Fruit fly (Drosophila melanogaster): ENCODE data around the gene Recs1.
A peak's percentile ranks its signal among the peaks of the same experiment; 100 is the strongest.

The Recs1 gene

DNA sequence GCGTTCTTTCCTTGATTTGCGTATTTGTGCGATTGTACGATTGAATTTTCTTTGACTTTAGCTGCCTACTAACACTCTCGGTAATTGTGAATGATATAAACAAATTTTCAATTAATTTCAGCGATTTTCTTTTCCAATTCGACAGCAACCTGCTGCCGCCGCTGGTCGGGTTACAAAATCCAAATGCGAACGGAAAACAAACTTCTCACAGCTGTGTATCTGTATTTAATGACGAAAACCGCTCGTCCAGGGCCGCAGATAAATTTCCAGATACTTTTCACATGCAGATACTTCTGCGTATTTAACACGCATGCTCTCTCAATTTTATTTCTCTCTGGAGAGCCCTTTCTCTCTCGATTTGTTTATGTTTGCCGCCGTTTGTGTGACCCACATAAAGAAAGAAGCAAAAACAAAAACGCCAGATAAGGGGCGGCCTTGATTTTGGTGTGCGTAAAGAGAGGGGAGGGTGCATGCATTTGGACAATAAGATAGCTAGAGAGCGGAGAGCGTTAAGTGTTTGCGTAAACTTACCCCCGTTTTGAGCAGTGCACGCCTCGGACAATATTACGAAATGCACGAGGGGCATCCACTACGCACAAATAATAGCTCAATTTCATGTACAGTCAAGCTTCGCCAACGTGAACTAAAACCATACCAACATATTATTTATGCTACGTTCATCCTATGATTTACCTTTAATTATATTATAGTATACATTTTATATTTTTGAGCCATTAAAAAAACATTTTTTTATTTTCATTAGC lies 45.3 kb downstream of the Recs1 start, which contains the start of gene CG12402 (continued):
- TF ChIP-seq tna (GFP tag; IDR thresholded peaks at IDR 0.05; ENCODE audit: partially characterized antibody), result peak; percentile 17; the same call in 1 of the 2 replicates
- peak; percentile 84 for TF ChIP-seq CG2199 (GFP tag; IDR thresholded peaks at IDR 0.05)
- no peak for TF ChIP-seq nerfin-2 (GFP tag; IDR thresholded peaks at IDR 0.05; ENCODE audit: partially characterized antibody)
- TF ChIP-seq CG4360 (GFP tag; IDR thresholded peaks at IDR 0.05), result peak; percentile 67
- peak; percentile 76 for TF ChIP-seq ro (GFP tag; IDR thresholded peaks at IDR 0.05)
- peak; percentile 100 for TF ChIP-seq chinmo (GFP tag; IDR thresholded peaks at IDR 0.05; ENCODE audit: partially characterized antibody)
- peak; percentile 47 for TF ChIP-seq ERR (GFP tag; optimal IDR thresholded peaks at IDR 0.05)
- TF ChIP-seq ac (GFP tag; optimal IDR thresholded peaks at IDR 0.05), result peak; percentile 8
- TF ChIP-seq rib (GFP tag; IDR thresholded peaks at IDR 0.05), result peak; percentile 85; the same call in 1 of the 2 replicates
- TF ChIP-seq Hr3 (GFP tag; optimal IDR thresholded peaks at IDR 0.05), result peak; percentile 91
- peak; percentile 16 for TF ChIP-seq vfl (GFP tag; optimal IDR thresholded peaks at IDR 0.05)
- peak; percentile 72 for TF ChIP-seq sr (GFP tag; IDR thresholded peaks at IDR 0.05)
- TF ChIP-seq Xbp1 (GFP tag; optimal IDR thresholded peaks at IDR 0.05), result peak; percentile 85
- peak; percentile 90 for TF ChIP-seq wek (GFP tag; optimal IDR thresholded peaks at IDR 0.05)
- TF ChIP-seq abd-A (tag; optimal IDR thresholded peaks at IDR 0.05), result peak; percentile 98
- peak; percentile 68 for TF ChIP-seq nerfin-1 (tag; optimal IDR thresholded peaks at IDR 0.05)
- TF ChIP-seq zfh2 (GFP tag; optimal IDR thresholded peaks at IDR 0.05), result no peak
- peak; percentile 72 for TF ChIP-seq fd3F (GFP tag; optimal IDR thresholded peaks at IDR 0.05)
- TF ChIP-seq Lpt (GFP tag; optimal IDR thresholded peaks at IDR 0.05), result no peak
- peak; percentile 45 for TF ChIP-seq HmgD (GFP tag; optimal IDR thresholded peaks at IDR 0.05)
- TF ChIP-seq CG10274 (GFP tag; optimal IDR thresholded peaks at IDR 0.05), result peak; percentile 48
- peak; percentile 77 for TF ChIP-seq HLH3B (GFP tag; IDR thresholded peaks at IDR 0.05)
- peak; percentile 91 for TF ChIP-seq CG34422 (GFP tag; IDR thresholded peaks at IDR 0.05)
- peak; percentile 73 for TF ChIP-seq CG18476 (GFP tag; optimal IDR thresholded peaks at IDR 0.05)
- TF ChIP-seq Eip74EF (GFP tag; optimal IDR thresholded peaks at IDR 0.05), result peak in 1 of 2 experiments; percentile 70
- peak; percentile 82 for TF ChIP-seq Hmr (GFP tag; optimal IDR thresholded peaks at IDR 0.05)
- TF ChIP-seq bowl (GFP tag; IDR thresholded peaks at IDR 0.05), result peak; percentile 63; the same call in 1 of the 2 replicates
- TF ChIP-seq sob (GFP tag; IDR thresholded peaks at IDR 0.05), result peak; percentile 79; the same call in 1 of the 2 replicates
- TF ChIP-seq hb (GFP tag; IDR thresholded peaks at IDR 0.05; ENCODE audit: partially characterized antibody), result no peak
- TF ChIP-seq Hey (tag; optimal IDR thresholded peaks at IDR 0.05), result no peak
- peak; percentile 89 for TF ChIP-seq zfh1 (GFP tag; IDR thresholded peaks at IDR 0.05)
- TF ChIP-seq zen2 (GFP tag; IDR thresholded peaks at IDR 0.05; ENCODE audit: partially characterized antibody), result peak; percentile 42; the same call in 2 of the 3 replicates
- peak; percentile 89 for TF ChIP-seq dysf (GFP tag; IDR thresholded peaks at IDR 0.05)
- peak; percentile 86 for TF ChIP-seq CG8924 (tag; optimal IDR thresholded peaks at IDR 0.05)
- TF ChIP-seq Ravus (GFP tag; IDR thresholded peaks at IDR 0.05), result peak; percentile 48
- TF ChIP-seq aop (GFP tag; IDR thresholded peaks at IDR 0.05), result peak; percentile 9; the same call in 1 of the 2 replicates
- TF ChIP-seq CG12236 (GFP tag; optimal IDR thresholded peaks at IDR 0.05), result no peak
- peak; percentile 52 for TF ChIP-seq jumu (GFP tag; optimal IDR thresholded peaks at IDR 0.05)
- peak; percentile 57 for TF ChIP-seq MTF-1 (GFP tag; optimal IDR thresholded peaks at IDR 0.05; ENCODE audit: borderline replicate concordance)
- no peak for TF ChIP-seq knrl (GFP tag; IDR thresholded peaks at IDR 0.05; ENCODE audit: partially characterized antibody)
- TF ChIP-seq caup (GFP tag; optimal IDR thresholded peaks at IDR 0.05; ENCODE audit: severe bottlenecking), result peak; percentile 80
- TF ChIP-seq CG6654 (GFP tag; optimal IDR thresholded peaks at IDR 0.05), result peak; percentile 47
- TF ChIP-seq CG13424 (tag; optimal IDR thresholded peaks at IDR 0.05), result peak; percentile 84
- peak; percentile 59 for TF ChIP-seq mam (GFP tag; optimal IDR thresholded peaks at IDR 0.05)
- peak; percentile 85 for TF ChIP-seq CoRest (tag; optimal IDR thresholded peaks at IDR 0.05)
- peak; percentile 91 for TF ChIP-seq Xrp1 (GFP tag; IDR thresholded peaks at IDR 0.05)
- peak; percentile 87 for TF ChIP-seq E2f1 (GFP tag; IDR thresholded peaks at IDR 0.05)
- peak; percentile 91 for TF ChIP-seq tin (GFP tag; optimal IDR thresholded peaks at IDR 0.05)

All from whole organism, embryonic.